Fruit fly (Drosophila melanogaster) whole organism, prepupa: ENCODE results near the gene CG7362.
A peak's percentile ranks its signal among the peaks of the same experiment; 100 is the strongest.

Experiments
- CG10631 ChIP-seq: fragments of 200-800 bp; sonication (Bioruptor generic); optimal IDR thresholded peaks from 2 replicates; lab custom pipeline; 2016; ENCODE audit warnings: missing biosample characterization, missing genetic modification characterization
- CG10669 ChIP-seq: fragments of 200-800 bp; sonication (Bioruptor generic); optimal IDR thresholded peaks from 3 replicates; lab custom pipeline; 2018; ENCODE audit warnings: missing biosample characterization, mild to moderate bottlenecking, missing genetic modification characterization, moderate library complexity
- CG11902 ChIP-seq: fragments of 200-800 bp; sonication (Bioruptor generic); optimal IDR thresholded peaks from 3 replicates; lab custom pipeline; 2016; ENCODE audit warnings: missing biosample characterization, missing genetic modification characterization
- CG15336 ChIP-seq: fragments of 200-800 bp; sonication (Bioruptor generic); IDR thresholded peaks from 2 replicates; pipeline ENCODE4 v1.3.6; 2022; ENCODE audit warnings: missing biosample characterization, missing genetic modification characterization
- CG16779 ChIP-seq: fragments of 200-800 bp; sonication (Bioruptor generic); optimal IDR thresholded peaks from 3 replicates; lab custom pipeline; 2017; ENCODE audit warnings: missing biosample characterization, mild to moderate bottlenecking, missing genetic modification characterization
- CG3032 ChIP-seq: fragments of 200-800 bp; optimal IDR thresholded peaks from 2 replicates; lab custom pipeline; 2019; ENCODE audit warnings: missing biosample characterization, mild to moderate bottlenecking, missing genetic modification characterization, moderate library complexity
- CG31627 ChIP-seq: fragments of 200-800 bp; sonication (Bioruptor generic); optimal IDR thresholded peaks from 3 replicates; lab custom pipeline; 2016; ENCODE audit warnings: missing biosample characterization, missing genetic modification characterization
- CG32006 ChIP-seq: fragments of 200-800 bp; sonication (Bioruptor generic); optimal IDR thresholded peaks from 3 replicates; lab custom pipeline; 2017; ENCODE audit warnings: missing biosample characterization, mild to moderate bottlenecking, missing genetic modification characterization
- CG34406 ChIP-seq: fragments of 200-800 bp; sonication (Bioruptor generic); optimal IDR thresholded peaks from 3 replicates; lab custom pipeline; 2016; ENCODE audit warnings: missing biosample characterization, missing genetic modification characterization
- CG4318 ChIP-seq: fragments of 200-800 bp; sonication (Bioruptor generic); optimal IDR thresholded peaks from 3 replicates; lab custom pipeline; 2017; ENCODE audit warnings: missing biosample characterization, mild to moderate bottlenecking, missing genetic modification characterization
- CG6163 ChIP-seq: fragments of 200-800 bp; sonication (Bioruptor generic); IDR thresholded peaks from 3 replicates; pipeline ENCODE4 v1.3.6; 2022; ENCODE audit warnings: missing biosample characterization, missing genetic modification characterization
- CG6276 ChIP-seq: fragments of 200-800 bp; sonication (Bioruptor generic); optimal IDR thresholded peaks from 2 replicates; lab custom pipeline; 2017; ENCODE audit warnings: missing biosample characterization, mild to moderate bottlenecking, missing genetic modification characterization
- CG6808 ChIP-seq: fragments of 200-800 bp; sonication (Bioruptor generic); optimal IDR thresholded peaks from 3 replicates; lab custom pipeline; 2017; ENCODE audit warnings: missing biosample characterization, missing genetic modification characterization, mild to moderate bottlenecking, moderate library complexity, missing genetic modification reagents
- CG6854 ChIP-seq: fragments of 200-800 bp; sonication (Bioruptor generic); optimal IDR thresholded peaks from 2 replicates; lab custom pipeline; 2017; ENCODE audit warnings: missing biosample characterization, mild to moderate bottlenecking, missing genetic modification characterization
- CG7368 ChIP-seq: fragments of 200-800 bp; sonication (Bioruptor generic); optimal IDR thresholded peaks from 3 replicates; lab custom pipeline; 2016; ENCODE audit warnings: missing biosample characterization, missing genetic modification characterization
- CG8119 ChIP-seq: fragments of 200-800 bp; sonication (Bioruptor generic); IDR thresholded peaks from 3 replicates; pipeline ENCODE4 v1.3.6; 2022; ENCODE audit warnings: missing biosample characterization, missing genetic modification characterization
- CG8632 ChIP-seq: fragments of 200-800 bp; sonication (Bioruptor generic); optimal IDR thresholded peaks from 3 replicates; lab custom pipeline; 2016; ENCODE audit warnings: missing biosample characterization, missing genetic modification characterization
- Eip78C ChIP-seq: fragments of 200-800 bp; sonication (Bioruptor generic); peaks from one replicate; lab custom pipeline; 2016; ENCODE audit warnings: missing biosample characterization, missing genetic modification characterization
- Eip93F ChIP-seq: fragments of 200-800 bp; sonication (Bioruptor generic); optimal IDR thresholded peaks from 2 replicates; lab custom pipeline; 2016; ENCODE audit warnings: missing biosample characterization, mild to moderate bottlenecking, missing genetic modification characterization
- Ets96B ChIP-seq: fragments of 200-800 bp; optimal IDR thresholded peaks from 2 replicates; lab custom pipeline; 2019; ENCODE audit warnings: missing biosample characterization, mild to moderate bottlenecking, missing genetic modification characterization, moderate library complexity
- Gug ChIP-seq: fragments of 200-800 bp; sonication (Bioruptor generic); IDR thresholded peaks from 2 replicates; pipeline ENCODE4 v1.3.6; 2022; ENCODE audit warnings: missing biosample characterization, missing genetic modification characterization
- Hr39 ChIP-seq: fragments of 200-800 bp; sonication (Bioruptor generic); optimal IDR thresholded peaks from 2 replicates; lab custom pipeline; 2016; ENCODE audit warnings: missing biosample characterization, missing genetic modification characterization
- Hr4 ChIP-seq: fragments of 200-800 bp; sonication (Bioruptor generic); optimal IDR thresholded peaks from 3 replicates; lab custom pipeline; 2016; ENCODE audit warnings: missing biosample characterization, missing genetic modification characterization
- Lpt ChIP-seq: fragments of 200-800 bp; sonication (Bioruptor generic); optimal IDR thresholded peaks from 3 replicates; lab custom pipeline; 2016; ENCODE audit warnings: missing biosample characterization, missing genetic modification characterization
- Met ChIP-seq: fragments of 200-800 bp; sonication (Bioruptor generic); optimal IDR thresholded peaks from 3 replicates; lab custom pipeline; 2016; ENCODE audit warnings: missing biosample characterization, missing genetic modification characterization
- OdsH ChIP-seq: fragments of 200-800 bp; sonication (Bioruptor generic); optimal IDR thresholded peaks from 3 replicates; lab custom pipeline; 2016; ENCODE audit warnings: missing biosample characterization, missing genetic modification characterization
- Sox102F ChIP-seq: fragments of 200-800 bp; sonication (Bioruptor generic); optimal IDR thresholded peaks from 2 replicates; lab custom pipeline; 2016; ENCODE audit warnings: missing biosample characterization, mild to moderate bottlenecking, missing genetic modification characterization
- Sox14 ChIP-seq: fragments of 200-800 bp; sonication (Bioruptor generic); optimal IDR thresholded peaks from 3 replicates; lab custom pipeline; 2016; ENCODE audit warnings: missing biosample characterization, missing genetic modification characterization
- achi ChIP-seq: fragments of 200-800 bp; sonication (Bioruptor generic); optimal IDR thresholded peaks from 3 replicates; lab custom pipeline; 2016; ENCODE audit warnings: missing biosample characterization, missing genetic modification characterization
- acj6 ChIP-seq: fragments of 200-800 bp; sonication (Bioruptor generic); optimal IDR thresholded peaks from 3 replicates; lab custom pipeline; 2016; ENCODE audit warnings: missing biosample characterization, missing genetic modification characterization
- cyc ChIP-seq: fragments of 200-800 bp; sonication (Bioruptor generic); optimal IDR thresholded peaks from 3 replicates; lab custom pipeline; 2016; ENCODE audit warnings: missing biosample characterization, missing genetic modification characterization
- dac ChIP-seq: fragments of 200-800 bp; sonication (Bioruptor generic); optimal IDR thresholded peaks from 2 replicates; lab custom pipeline; 2017; ENCODE audit warnings: missing biosample characterization, mild to moderate bottlenecking, missing genetic modification characterization
- dsx ChIP-seq: fragments of 200-800 bp; optimal IDR thresholded peaks from 3 replicates; lab custom pipeline; 2019; ENCODE audit warnings: missing biosample characterization, mild to moderate bottlenecking, missing genetic modification characterization, moderate library complexity; ENCODE audit not compliant: poor library complexity, severe bottlenecking
- eg ChIP-seq: fragments of 200-800 bp; sonication (Bioruptor generic); IDR thresholded peaks from 3 replicates; pipeline ENCODE4 v1.3.6; 2022; ENCODE audit warnings: missing biosample characterization, missing genetic modification characterization
- esn ChIP-seq: fragments of 200-800 bp; sonication (Bioruptor generic); optimal IDR thresholded peaks from 2 replicates; lab custom pipeline; 2016; ENCODE audit warnings: missing biosample characterization, mild to moderate bottlenecking, missing genetic modification characterization, moderate library complexity
- fd59A ChIP-seq: fragments of 200-800 bp; sonication (Bioruptor generic); optimal IDR thresholded peaks from 2 replicates; lab custom pipeline; 2017; ENCODE audit warnings: missing biosample characterization, mild to moderate bottlenecking, missing genetic modification characterization, missing genetic modification reagents
- fd85E ChIP-seq: fragments of 200-800 bp; sonication (Bioruptor generic); optimal IDR thresholded peaks from 3 replicates; lab custom pipeline; 2016; ENCODE audit warnings: missing biosample characterization, missing genetic modification characterization
- lz ChIP-seq: fragments of 200-800 bp; sonication (Bioruptor generic); optimal IDR thresholded peaks from 3 replicates; lab custom pipeline; 2016; ENCODE audit warnings: missing biosample characterization, missing genetic modification characterization
- net ChIP-seq: fragments of 200-800 bp; sonication (Bioruptor generic); optimal IDR thresholded peaks from 3 replicates; lab custom pipeline; 2016; ENCODE audit warnings: missing biosample characterization, missing genetic modification characterization
- pdm3 ChIP-seq: fragments of 200-800 bp; sonication (Bioruptor generic); optimal IDR thresholded peaks from 3 replicates; lab custom pipeline; 2016; ENCODE audit warnings: missing biosample characterization, missing genetic modification characterization
- salr ChIP-seq, 2 experiments: fragments of 200-800 bp; sonication (Bioruptor generic); optimal IDR thresholded peaks; 3 replicates each; lab custom pipeline; 2016 to 2018; ENCODE audit warnings: missing biosample characterization in 2 of 2, missing genetic modification characterization in 2 of 2, mild to moderate bottlenecking in 1 of 2
- spab ChIP-seq: fragments of 200-800 bp; sonication (Bioruptor generic); optimal IDR thresholded peaks from 2 replicates; lab custom pipeline; 2017; ENCODE audit warnings: missing biosample characterization, mild to moderate bottlenecking, missing genetic modification characterization, missing genetic modification reagents
- svp ChIP-seq: fragments of 200-800 bp; sonication (Bioruptor generic); peaks from one replicate; lab custom pipeline; 2016; ENCODE audit warnings: missing biosample characterization, missing genetic modification characterization
- topi ChIP-seq: fragments of 200-800 bp; sonication (Bioruptor generic); optimal IDR thresholded peaks from 3 replicates; lab custom pipeline; 2016; ENCODE audit warnings: missing biosample characterization, missing genetic modification characterization
- vri ChIP-seq: fragments of 200-800 bp; sonication (Bioruptor generic); optimal IDR thresholded peaks from 3 replicates; lab custom pipeline; 2016; ENCODE audit warnings: missing biosample characterization, mild to moderate bottlenecking, missing genetic modification characterization

CG7362 gene

dm6 chr3R:14785335-14785734 is 31.1 kb upstream of the CG7362 start:
- TF ChIP-seq fd85E: no peak
- peak; percentile 21 for TF ChIP-seq Sox14 (GFP tag; lab: Kevin White, UChicago)
- no peak for TF ChIP-seq CG3032 (tag; lab: Kevin White, UChicago)
- no peak for TF ChIP-seq fd59A (GFP tag; lab: Kevin White, UChicago)
- no peak for TF ChIP-seq dac (GFP tag; lab: Kevin White, UChicago)
- no peak for TF ChIP-seq Gug
- TF ChIP-seq CG15336 (GFP tag; lab: Robert Waterston, UW): peak; percentile 35
- TF ChIP-seq Hr39 (GFP tag; lab: Kevin White, UChicago): no peak
- TF ChIP-seq cyc (GFP tag; lab: Kevin White, UChicago): no peak
- TF ChIP-seq salr (GFP tag; optimal IDR thresholded peaks at IDR 0.05; lab: Kevin White, UChicago): no peak
- peak; percentile 51 for TF ChIP-seq Hr4
- TF ChIP-seq CG8119 (GFP tag; lab: Robert Waterston, UW): peak; percentile 54; the same call in 2 of the 3 replicates
- TF ChIP-seq Sox102F (GFP tag; lab: Kevin White, UChicago): no peak
- peak; percentile 70 for TF ChIP-seq CG32006 (GFP tag; lab: Kevin White, UChicago)
- peak; percentile 31 for TF ChIP-seq CG4318 (GFP tag; lab: Kevin White, UChicago)
- peak; percentile 12 for TF ChIP-seq achi (GFP tag; lab: Kevin White, UChicago)
- TF ChIP-seq net (GFP tag; lab: Kevin White, UChicago): peak; percentile 6

- TF ChIP-seq Eip78C (GFP tag; lab: Kevin White, UChicago) (peak; percentile 52), CG8119 (GFP tag; lab: Robert Waterston, UW) (0 out of 3 replicates have a peak, but pooled peaks have one; percentile 5), CG6163 (GFP tag; lab: Robert Waterston, UW) (no peak), CG34406 (GFP tag; lab: Kevin White, UChicago) (no peak), vri (GFP tag; lab: Kevin White, UChicago) (peak; percentile 40), Eip93F (GFP tag; lab: Kevin White, UChicago) (peak; percentile 56)
Measured at dm6 chr3R:14780747-14781146, 26.5 kb upstream of the CG7362 start.

- TF ChIP-seq net (GFP tag; lab: Kevin White, UChicago) (peak; percentile 4), Hr4 (peak; percentile 49), CG6276 (GFP tag; lab: Kevin White, UChicago) (no peak), CG8119 (GFP tag; lab: Robert Waterston, UW) (peak; percentile 34; the same call in 1 of the 3 replicates), CG6854 (GFP tag; lab: Kevin White, UChicago) (no peak), eg (no peak), CG16779 (tag; lab: Kevin White, UChicago) (no peak), Eip93F (GFP tag; lab: Kevin White, UChicago) (no peak), svp (GFP tag; lab: Kevin White, UChicago) (no peak), CG11902 (no peak), CG4318 (GFP tag; lab: Kevin White, UChicago) (peak; percentile 9), spab (GFP tag; lab: Kevin White, UChicago) (no peak), fd59A (GFP tag; lab: Kevin White, UChicago) (no peak), CG32006 (GFP tag; lab: Kevin White, UChicago) (peak; percentile 43), CG15336 (GFP tag; lab: Robert Waterston, UW) (no peak), OdsH (GFP tag; lab: Kevin White, UChicago) (peak; percentile 2), CG6163 (GFP tag; lab: Robert Waterston, UW) (no peak), CG31627 (GFP tag; lab: Kevin White, UChicago) (no peak), Sox102F (GFP tag; lab: Kevin White, UChicago) (no peak), CG10669 (no peak), CG8632 (no peak), CG3032 (tag; lab: Kevin White, UChicago) (no peak), acj6 (GFP tag; lab: Kevin White, UChicago) (peak; percentile 5), lz (GFP tag; lab: Kevin White, UChicago) (peak; percentile 7), Ets96B (tag; lab: Kevin White, UChicago) (no peak), CG7368 (GFP tag; lab: Kevin White, UChicago) (no peak), dsx (no peak), fd85E (no peak), pdm3 (GFP tag; lab: Kevin White, UChicago) (peak; percentile 1), Eip78C (GFP tag; lab: Kevin White, UChicago) (peak; percentile 22), Met (no peak), vri (GFP tag; lab: Kevin White, UChicago) (no peak), Lpt (GFP tag; lab: Kevin White, UChicago) (peak; percentile 8), CG6808 (no peak), CG10631 (GFP tag; lab: Kevin White, UChicago) (no peak), topi (GFP tag; lab: Kevin White, UChicago) (no peak), esn (peak; percentile 15)
Measured at dm6 chr3R:14779733-14780278, 25.5 kb upstream of the CG7362 start.
